Worm (Caenorhabditis elegans) whole organism, late embryonic: Measurements from ENCODE around the gene F10E9.12.

ENCODE experiments used
- ahr-1 ChIP-seq: sonication (generic microtip); optimal IDR thresholded peaks from 2 replicates; lab custom pipeline; 2016; ENCODE audit warnings: missing genetic modification characterization, missing compliant biosample characterization
- ama-1 ChIP-seq: fragments of 150-350 bp; optimal IDR thresholded peaks from 2 replicates; lab custom pipeline; 2014
- pqm-1 ChIP-seq: sonication (generic microtip); optimal IDR thresholded peaks from 2 replicates; lab custom pipeline; 2016; ENCODE audit warnings: missing genetic modification characterization, missing compliant biosample characterization
- syd-9 ChIP-seq: sonication (generic microtip); optimal IDR thresholded peaks from 2 replicates; lab custom pipeline; 2016; ENCODE audit warnings: mild to moderate bottlenecking, missing genetic modification characterization, moderate library complexity, missing compliant biosample characterization
- tbx-2 ChIP-seq: sonication (generic microtip); optimal IDR thresholded peaks from 2 replicates; lab custom pipeline; 2016; ENCODE audit warnings: missing genetic modification characterization, missing compliant biosample characterization
- unc-42 ChIP-seq: sonication (generic microtip); optimal IDR thresholded peaks from 2 replicates; lab custom pipeline; 2016; ENCODE audit warnings: missing genotype, missing genetic modification characterization, missing compliant biosample characterization
- unc-86 ChIP-seq: sonication (generic microtip); optimal IDR thresholded peaks from 2 replicates; lab custom pipeline; 2016; ENCODE audit warnings: missing genetic modification characterization, missing compliant biosample characterization
- ztf-16 ChIP-seq: sonication (generic microtip); optimal IDR thresholded peaks from 2 replicates; lab custom pipeline; 2017; ENCODE audit warnings: missing genetic modification characterization, missing compliant biosample characterization

- TF ChIP-seq unc-42 (tag; lab: Kevin White, UChicago) = no peak
- no peak for TF ChIP-seq pqm-1 (tag; lab: Kevin White, UChicago)
- no peak for TF ChIP-seq ama-1
- TF ChIP-seq ztf-16 (tag; lab: Kevin White, UChicago) = no peak
- TF ChIP-seq unc-86 = no peak
- no peak for TF ChIP-seq tbx-2 (tag; lab: Kevin White, UChicago)
- TF ChIP-seq ahr-1 (tag; lab: Kevin White, UChicago) = no peak
- TF ChIP-seq syd-9 = no peak
These were observed 24.6 kb upstream of the F10E9.12 start for ce11 chrIII:8299734-8300133.
